Worm (Caenorhabditis elegans): ENCODE data around the gene frm-7.

ce11 chrV:12294091-12294490 is 8.2 kb upstream of the frm-7 start:
- TF ChIP-seq nhr-237 (tag; optimal IDR thresholded peaks at IDR 0.05) (no peak), ceh-28 (tag; optimal IDR thresholded peaks at IDR 0.05) (no peak), nhr-67 (tag; optimal IDR thresholded peaks at IDR 0.05) (no peak), nhr-25 (tag; optimal IDR thresholded peaks at IDR 0.05) (peak; percentile 4), R02D3.7 (tag; optimal IDR thresholded peaks at IDR 0.05) (no peak), ama-1 (optimal IDR thresholded peaks at IDR 0.05) (no peak), elt-1 (tag; optimal IDR thresholded peaks at IDR 0.05) (no peak), fos-1 (tag; optimal IDR thresholded peaks at IDR 0.05) (no peak), unc-62 (GFP tag; optimal IDR thresholded peaks at IDR 0.05) (no peak), skn-1 (tag; optimal IDR thresholded peaks at IDR 0.05) (no peak)

Measured in whole organism, L3 larva.